Worm (Caenorhabditis elegans) whole organism, L2 larva: Measurements from ENCODE around the gene ugt-61.

Experiments
- C34F6.9 ChIP-seq: fragments of 150-350 bp; optimal IDR thresholded peaks from 2 replicates; lab custom pipeline; 2014; ENCODE audit warnings: missing biosample characterization, missing genetic modification characterization
- R02D3.7 ChIP-seq: fragments of 150-350 bp; optimal IDR thresholded peaks from 2 replicates; lab custom pipeline; 2014; ENCODE audit warnings: missing biosample characterization, missing genetic modification characterization
- Y55F3AM.14 ChIP-seq: fragments of 200-800 bp; sonication (Bioruptor generic); optimal IDR thresholded peaks from 2 replicates; lab custom pipeline; 2018; ENCODE audit warnings: mild to moderate bottlenecking, missing genetic modification characterization, missing compliant biosample characterization
- aly-2 ChIP-seq: fragments of 150-350 bp; optimal IDR thresholded peaks from 2 replicates; lab custom pipeline; 2014; ENCODE audit warnings: missing biosample characterization, missing genetic modification characterization
- ama-1 ChIP-seq: fragments of 150-350 bp; optimal IDR thresholded peaks from 2 replicates; lab custom pipeline; 2018; ENCODE audit warnings: inconsistent platforms
- blmp-1 ChIP-seq: sonication (generic microtip); optimal IDR thresholded peaks from 2 replicates; lab custom pipeline; 2017; ENCODE audit warnings: missing genetic modification characterization, mild to moderate bottlenecking, missing compliant biosample characterization, antibody characterized with exemption, moderate library complexity; ENCODE audit not compliant: insufficient read depth
- ceh-82 ChIP-seq: fragments of 150-350 bp; optimal IDR thresholded peaks from 2 replicates; lab custom pipeline; 2014; ENCODE audit warnings: missing biosample characterization, missing genetic modification characterization
- crh-2 ChIP-seq: sonication (generic microtip); optimal IDR thresholded peaks from 2 replicates; lab custom pipeline; 2017; ENCODE audit warnings: missing biosample characterization, missing genetic modification characterization
- dmd-4 ChIP-seq: sonication (generic microtip); optimal IDR thresholded peaks from 2 replicates; lab custom pipeline; 2017; ENCODE audit warnings: missing biosample characterization, missing genetic modification characterization
- fos-1 ChIP-seq: fragments of 150-350 bp; optimal IDR thresholded peaks from 2 replicates; lab custom pipeline; 2014; ENCODE audit warnings: missing biosample characterization, missing genetic modification characterization
- lsy-2 ChIP-seq, 2 experiments: fragments of 150-350 bp in 1 of 2; sonication (generic microtip) in 1 of 2; optimal IDR thresholded peaks; 2 replicates each; lab custom pipeline; 2014 to 2017; ENCODE audit warnings: missing biosample characterization in 2 of 2, missing genetic modification characterization in 2 of 2
- mab-5 ChIP-seq: fragments of 150-350 bp; optimal IDR thresholded peaks from 2 replicates; lab custom pipeline; 2014; ENCODE audit warnings: missing biosample characterization, missing genetic modification characterization
- mbf-1 ChIP-seq: sonication (generic microtip); optimal IDR thresholded peaks from 2 replicates; lab custom pipeline; 2017; ENCODE audit warnings: missing biosample characterization, missing genetic modification characterization
- mdl-1 ChIP-seq, 2 experiments: fragments of 150-350 bp in 1 of 2; sonication (generic microtip) in 1 of 2; optimal IDR thresholded peaks; 2 replicates each; lab custom pipeline; 2017; ENCODE audit warnings: missing biosample characterization in 2 of 2, missing genetic modification characterization in 2 of 2
- nhr-10 ChIP-seq: sonication (generic microtip); optimal IDR thresholded peaks from 2 replicates; lab custom pipeline; 2017; ENCODE audit warnings: missing biosample characterization, missing genetic modification characterization
- nhr-12 ChIP-seq: fragments of 150-350 bp; optimal IDR thresholded peaks from 2 replicates; lab custom pipeline; 2014; ENCODE audit warnings: missing biosample characterization, missing genetic modification characterization
- nhr-21 ChIP-seq: fragments of 150-350 bp; optimal IDR thresholded peaks from 2 replicates; lab custom pipeline; 2014; ENCODE audit warnings: missing biosample characterization, missing genetic modification characterization
- nhr-23 ChIP-seq: fragments of 150-350 bp; optimal IDR thresholded peaks from 2 replicates; lab custom pipeline; 2014; ENCODE audit warnings: missing biosample characterization, missing genetic modification reagents, missing genetic modification characterization
- nhr-237 ChIP-seq: fragments of 150-350 bp; optimal IDR thresholded peaks from 2 replicates; lab custom pipeline; 2014; ENCODE audit warnings: missing biosample characterization, missing genetic modification characterization
- nhr-25 ChIP-seq: fragments of 150-350 bp; sonication (generic microtip); optimal IDR thresholded peaks from 3 replicates; lab custom pipeline; 2014; ENCODE audit warnings: missing biosample characterization, missing genetic modification characterization
- nhr-6 ChIP-seq: fragments of 150-350 bp; optimal IDR thresholded peaks from 2 replicates; lab custom pipeline; 2014; ENCODE audit warnings: missing biosample characterization, missing genetic modification characterization
- sma-3 ChIP-seq: sonication (generic microtip); optimal IDR thresholded peaks from 2 replicates; lab custom pipeline; 2016; ENCODE audit warnings: missing genetic modification reagents, missing genetic modification characterization, missing compliant biosample characterization
- sma-9 ChIP-seq, 2 experiments: fragments of 150-350 bp in 1 of 2; sonication (generic microtip) in 1 of 2; optimal IDR thresholded peaks; 2 replicates each; lab custom pipeline; 2014 to 2016; ENCODE audit warnings: missing genetic modification characterization in 2 of 2, mild to moderate bottlenecking in 1 of 2, missing biosample characterization in 1 of 2, missing compliant biosample characterization in 1 of 2, missing genetic modification reagents in 1 of 2, moderate library complexity in 1 of 2
- snpc-4 ChIP-seq: fragments of 150-350 bp; optimal IDR thresholded peaks from 2 replicates; lab custom pipeline; 2014; ENCODE audit warnings: missing biosample characterization, missing genetic modification characterization
- unc-55 ChIP-seq: fragments of 150-350 bp; sonication (generic microtip); optimal IDR thresholded peaks from 3 replicates; lab custom pipeline; 2014; ENCODE audit warnings: missing biosample characterization, missing genetic modification reagents, missing genetic modification characterization
- ztf-11 ChIP-seq: sonication (generic microtip); optimal IDR thresholded peaks from 2 replicates; lab custom pipeline; 2017; ENCODE audit warnings: missing biosample characterization, missing genetic modification characterization
- ztf-4 ChIP-seq: fragments of 150-350 bp; optimal IDR thresholded peaks from 2 replicates; lab custom pipeline; 2014; ENCODE audit warnings: missing biosample characterization, missing genetic modification characterization

Gene ugt-61

DNA sequence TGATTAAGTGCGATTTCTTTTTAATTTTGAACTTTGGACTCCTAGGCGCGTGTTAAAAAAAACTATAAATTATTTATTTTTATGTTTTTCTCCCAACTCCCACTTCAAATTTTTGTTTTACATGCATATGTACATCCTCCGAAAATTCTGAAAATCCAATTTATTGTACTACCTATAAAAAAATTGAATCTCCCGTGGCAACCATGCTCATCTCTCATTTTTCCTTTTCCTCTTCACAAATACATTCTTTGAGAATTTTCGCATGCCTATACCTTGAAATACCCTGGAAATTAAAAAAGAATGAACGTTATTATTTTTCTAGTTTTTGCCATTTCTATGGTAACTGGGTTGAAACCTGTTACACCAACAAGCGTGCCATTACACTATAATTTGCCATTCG is 46.6 kb downstream of the ugt-61 start, which contains the start of gene R02F11.10:
Gene R02F11.10 (plus strand): TSS at position 301 of the 400 bp plus-strand sequence.
- TF ChIP-seq Y55F3AM.14 (GFP tag; lab: Kevin White, UChicago) (no peak), nhr-12 (tag; lab: Kevin White, UChicago) (no peak), crh-2 (tag; lab: Kevin White, UChicago) (no peak), mdl-1 (tag; optimal IDR thresholded peaks at IDR 0.05; lab: Kevin White, UChicago) (no peak), lsy-2 (tag; optimal IDR thresholded peaks at IDR 0.05; lab: Kevin White, UChicago) (no peak), ztf-11 (no peak), nhr-10 (tag; lab: Kevin White, UChicago) (no peak), nhr-23 (tag; lab: Kevin White, UChicago) (no peak), fos-1 (no peak), nhr-21 (tag; lab: Kevin White, UChicago) (no peak), dmd-4 (tag; lab: Kevin White, UChicago) (no peak), nhr-237 (tag; lab: Kevin White, UChicago) (no peak), R02D3.7 (tag; lab: Kevin White, UChicago) (no peak), sma-3 (GFP tag; lab: Kevin White, UChicago) (no peak), mab-5 (tag; lab: Kevin White, UChicago) (no peak), unc-55 (GFP tag; lab: Kevin White, UChicago) (no peak)

ce11 chrV:4790368-4790767 is 48.1 kb downstream of the ugt-61 start, which contains the start of gene R02F11.12:
Gene R02F11.12, plus strand, starts transcription at chrV:4790668.
- no peak for TF ChIP-seq ceh-82 (tag; lab: Kevin White, UChicago)

DNA sequence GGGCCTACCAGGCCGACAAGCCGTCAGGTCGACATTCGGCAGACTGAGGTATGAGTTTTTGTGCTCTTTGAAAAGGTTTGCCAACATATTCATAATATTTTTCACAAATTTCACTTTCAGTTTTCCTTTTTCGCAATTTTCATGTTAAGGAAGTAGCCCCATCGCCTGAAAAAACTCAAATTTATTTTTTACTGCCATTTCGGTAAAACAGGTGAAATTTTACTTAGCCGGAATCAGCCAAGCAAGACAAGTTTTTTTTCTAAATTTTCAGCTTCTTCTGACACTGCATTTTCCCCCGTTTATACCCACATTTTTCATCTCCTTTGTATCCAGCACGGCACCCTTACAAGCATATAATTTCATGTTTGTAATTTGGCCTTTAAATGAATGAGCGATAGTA is 49.3 kb downstream of the ugt-61 start, which contains the start of gene R02F11.11:
Gene R02F11.11 (plus strand): TSS at position 301 of the 400 bp plus-strand sequence.
- no peak for TF ChIP-seq nhr-6
- TF ChIP-seq nhr-25 (tag; lab: Kevin White, UChicago) = no peak
- TF ChIP-seq mbf-1 (tag; lab: Kevin White, UChicago) = no peak
- TF ChIP-seq nhr-12 (tag; lab: Kevin White, UChicago) = no peak
- TF ChIP-seq blmp-1 (tag; lab: Kevin White, UChicago) = no peak
- TF ChIP-seq sma-9 (GFP tag; optimal IDR thresholded peaks at IDR 0.05; lab: Kevin White, UChicago) = no peak
- no peak for TF ChIP-seq sma-9 (tag; optimal IDR thresholded peaks at IDR 0.05; lab: Kevin White, UChicago)
- no peak for TF ChIP-seq aly-2 (tag; lab: Kevin White, UChicago)
- no peak for TF ChIP-seq snpc-4 (tag; lab: Kevin White, UChicago)

DNA sequence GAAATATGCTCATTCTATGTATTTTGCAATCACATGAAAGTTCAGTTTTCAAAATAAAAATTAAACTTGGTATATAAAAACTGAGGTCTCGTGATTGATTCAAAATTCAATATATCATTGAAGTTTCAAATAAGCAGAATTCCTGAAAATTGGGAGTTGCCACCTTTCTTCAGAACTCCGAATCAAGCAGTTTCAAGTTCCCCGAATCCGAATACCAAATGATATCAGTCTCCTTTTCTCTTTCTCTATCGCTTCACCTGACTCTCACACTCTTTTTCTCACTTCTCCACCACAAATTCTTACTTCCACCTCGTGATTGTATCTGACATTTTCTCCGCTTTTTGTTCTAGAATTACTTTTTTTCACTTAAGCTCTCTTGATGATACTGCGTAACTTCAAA is 52.1 kb downstream of the ugt-61 start, which contains the start of gene R02F11.2:
Gene R02F11.2 (plus strand): TSS at position 292 of the 400 bp plus-strand sequence.
- no peak for TF ChIP-seq ztf-11
- peak; percentile 43 for TF ChIP-seq ztf-4
- peak; percentile 14 for TF ChIP-seq C34F6.9 (tag; lab: Kevin White, UChicago)
- TF ChIP-seq lsy-2 (tag; optimal IDR thresholded peaks at IDR 0.05; lab: Kevin White, UChicago) = no peak
- TF ChIP-seq Y55F3AM.14 (GFP tag; lab: Kevin White, UChicago) = no peak
- no peak for TF ChIP-seq ama-1 (lab: Kevin White, UChicago)
- TF ChIP-seq mdl-1 (tag; optimal IDR thresholded peaks at IDR 0.05; lab: Kevin White, UChicago) = no peak
- TF ChIP-seq nhr-21 (tag; lab: Kevin White, UChicago) = peak; percentile 36
